Fruit fly (Drosophila melanogaster): ENCODE measurements around the gene Ziz.

The Ziz gene

dm6 chr2L:7435475-7435874, 60.6 kb downstream of the Ziz start:
- TF ChIP-seq CG34376 (GFP tag; optimal IDR thresholded peaks at IDR 0.05) (peak; percentile 52), sd (tag; optimal IDR thresholded peaks at IDR 0.05) (peak; percentile 8), grn (GFP tag; optimal IDR thresholded peaks at IDR 0.05) (peak; percentile 56), CG42726 (GFP tag; IDR thresholded peaks at IDR 0.05; ENCODE audit: partially characterized antibody) (no peak), CG12942 (GFP tag; optimal IDR thresholded peaks at IDR 0.05) (no peak), exex (tag; optimal IDR thresholded peaks at IDR 0.05) (peak; percentile 85), sug (tag; optimal IDR thresholded peaks at IDR 0.05) (peak; percentile 96)

dm6 chr2L:7434737-7435356, 61.3 kb downstream of the Ziz start:
- no peak for TF ChIP-seq hkb (optimal IDR thresholded peaks at IDR 0.05)
- TF ChIP-seq hkb (GFP tag; IDR thresholded peaks at IDR 0.05): peak; percentile 35
- TF ChIP-seq tna (GFP tag; IDR thresholded peaks at IDR 0.05; ENCODE audit: partially characterized antibody): no peak
- TF ChIP-seq CG3726 (GFP tag; IDR thresholded peaks at IDR 0.05): no peak
- no peak for TF ChIP-seq gcm2 (GFP tag; optimal IDR thresholded peaks at IDR 0.05)
- no peak for TF ChIP-seq gfzf (GFP tag; optimal IDR thresholded peaks at IDR 0.05)
- peak; percentile 64 for TF ChIP-seq CG15269 (tag; optimal IDR thresholded peaks at IDR 0.05)
- no peak for TF ChIP-seq slou (GFP tag; optimal IDR thresholded peaks at IDR 0.05)
- no peak for TF ChIP-seq HLH54F (GFP tag; optimal IDR thresholded peaks at IDR 0.05)
- no peak for TF ChIP-seq CG8290 (GFP tag; optimal IDR thresholded peaks at IDR 0.05)
- TF ChIP-seq CG8290 (tag; optimal IDR thresholded peaks at IDR 0.05): no peak
- TF ChIP-seq ab (GFP tag; optimal IDR thresholded peaks at IDR 0.05): no peak
- no peak for TF ChIP-seq CG3995 (GFP tag; optimal IDR thresholded peaks at IDR 0.05)
- peak; percentile 53 for TF ChIP-seq Hmr (GFP tag; optimal IDR thresholded peaks at IDR 0.05)
- peak; percentile 74 for TF ChIP-seq Taf1 (GFP tag; IDR thresholded peaks at IDR 0.05)
- TF ChIP-seq CG4404 (GFP tag; IDR thresholded peaks at IDR 0.05): no peak
- TF ChIP-seq org-1 (GFP tag; optimal IDR thresholded peaks at IDR 0.05): peak; percentile 24
- no peak for TF ChIP-seq CG3838 (GFP tag; optimal IDR thresholded peaks at IDR 0.05)
- peak; percentile 51 for TF ChIP-seq CG3847 (GFP tag; IDR thresholded peaks at IDR 0.05)
- TF ChIP-seq Hand (GFP tag; optimal IDR thresholded peaks at IDR 0.05): peak; percentile 11
- peak; percentile 9 for TF ChIP-seq CG17385 (GFP tag; optimal IDR thresholded peaks at IDR 0.05)
- peak; percentile 79 for TF ChIP-seq slbo (GFP tag; IDR thresholded peaks at IDR 0.05)
- TF ChIP-seq Ravus (GFP tag; IDR thresholded peaks at IDR 0.05): no peak
- TF ChIP-seq pita (GFP tag; optimal IDR thresholded peaks at IDR 0.05): no peak
- no peak for TF ChIP-seq sna (GFP tag; IDR thresholded peaks at IDR 0.05; ENCODE audit: partially characterized antibody)
- no peak for TF ChIP-seq btn (GFP tag; optimal IDR thresholded peaks at IDR 0.05)
- TF ChIP-seq Trl (optimal IDR thresholded peaks at IDR 0.05): no peak
- TF ChIP-seq Trl (GFP tag; optimal IDR thresholded peaks at IDR 0.05): no peak
- TF ChIP-seq CG10147 (GFP tag; optimal IDR thresholded peaks at IDR 0.05): no peak
- TF ChIP-seq CoRest (tag; optimal IDR thresholded peaks at IDR 0.05): peak; percentile 20
- no peak for TF ChIP-seq mld (GFP tag; IDR thresholded peaks at IDR 0.05; ENCODE audit: partially characterized antibody)
- no peak for TF ChIP-seq NfI (GFP tag; optimal IDR thresholded peaks at IDR 0.05)
- no peak for TF ChIP-seq zen2 (GFP tag; IDR thresholded peaks at IDR 0.05; ENCODE audit: partially characterized antibody)
- no peak for TF ChIP-seq CG17612 (GFP tag; IDR thresholded peaks at IDR 0.05)
- no peak for TF ChIP-seq vnd (GFP tag; IDR thresholded peaks at IDR 0.05; ENCODE audit: partially characterized antibody)
- TF ChIP-seq pb (GFP tag; optimal IDR thresholded peaks at IDR 0.05): no peak
- TF ChIP-seq tgo (GFP tag; IDR thresholded peaks at IDR 0.05): peak; percentile 64; the same call in 2 of the 3 replicates
- no peak for TF ChIP-seq CG10654 (GFP tag; optimal IDR thresholded peaks at IDR 0.05)
- no peak for TF ChIP-seq Jarid2 (GFP tag; optimal IDR thresholded peaks at IDR 0.05)
- no peak for TF ChIP-seq hb (GFP tag; IDR thresholded peaks at IDR 0.05; ENCODE audit: partially characterized antibody)
- TF ChIP-seq HmgZ (tag; optimal IDR thresholded peaks at IDR 0.05): no peak
- peak; percentile 55; the same call in 1 of the 2 replicates for TF ChIP-seq CG7372 (GFP tag; IDR thresholded peaks at IDR 0.05)
- peak; percentile 29 for TF ChIP-seq CrebB (tag; optimal IDR thresholded peaks at IDR 0.05)

Data from whole organism, embryonic.